Worm (Caenorhabditis elegans): Measurements from ENCODE around the gene igeg-1.
A peak's percentile ranks its signal among the peaks of the same experiment; 100 is the strongest.

The igeg-1 gene

ce11 chrIV:4559160-4559559 lies 3.3 kb upstream of the igeg-1 start:
- TF ChIP-seq nhr-77 (tag; optimal IDR thresholded peaks at IDR 0.05) (no peak), tra-1 (GFP tag; IDR thresholded peaks at IDR 0.05) (no peak), skn-1 (tag; optimal IDR thresholded peaks at IDR 0.05) (no peak), nhr-76 (tag; optimal IDR thresholded peaks at IDR 0.05) (no peak), pqm-1 (tag; optimal IDR thresholded peaks at IDR 0.05) (peak; percentile 45), nhr-25 (tag; optimal IDR thresholded peaks at IDR 0.05; ENCODE audit: borderline replicate concordance, insufficient read depth) (no peak), dmd-9 (GFP tag; IDR thresholded peaks at IDR 0.05) (no peak), ZK546.5 (tag; optimal IDR thresholded peaks at IDR 0.05) (no peak), lim-7 (GFP tag; IDR thresholded peaks at IDR 0.05) (no peak), daf-8 (GFP tag; IDR thresholded peaks at IDR 0.05) (no peak), dve-1 (tag; optimal IDR thresholded peaks at IDR 0.05; ENCODE audit: insufficient read depth) (peak; percentile 19), Y75B8A.6 (GFP tag; IDR thresholded peaks at IDR 0.05) (no peak), zip-2 (tag; optimal IDR thresholded peaks at IDR 0.05) (no peak), aha-1 (tag) (peak; percentile 11), T26A8.4 (GFP tag; IDR thresholded peaks at IDR 0.05) (no peak), F10B5.3 (tag; optimal IDR thresholded peaks at IDR 0.05) (no peak), R02D3.7 (tag; optimal IDR thresholded peaks at IDR 0.05) (no peak), lin-13 (GFP tag; optimal IDR thresholded peaks at IDR 0.05) (no peak), lir-3 (tag; optimal IDR thresholded peaks at IDR 0.05) (no peak), dpl-1 (GFP tag; optimal IDR thresholded peaks at IDR 0.05) (no peak), nhr-11 (tag; optimal IDR thresholded peaks at IDR 0.05) (no peak), hlh-30 (tag; optimal IDR thresholded peaks at IDR 0.05; ENCODE audit: insufficient read depth) (peak; percentile 12), zfp-2 (tag; optimal IDR thresholded peaks at IDR 0.05) (no peak), fos-1 (tag; optimal IDR thresholded peaks at IDR 0.05) (no peak), nhr-28 (tag; optimal IDR thresholded peaks at IDR 0.05) (peak; percentile 51)

ce11 chrIV:4564541-4564940 lies 2.1 kb downstream of the igeg-1 start:
- TF ChIP-seq nhr-6 (tag; optimal IDR thresholded peaks at IDR 0.05) (no peak), unc-62 (GFP tag; optimal IDR thresholded peaks at IDR 0.05 in 1 of 2) (peak in 1 of 2 experiments; percentile 90), unc-62 (tag; optimal IDR thresholded peaks at IDR 0.05) (no peak), nhr-28 (tag; optimal IDR thresholded peaks at IDR 0.05) (peak; percentile 7)

ce11 chrIV:4565882-4566281 lies 3.4 kb downstream of the igeg-1 start:
- TF ChIP-seq zip-11 (GFP tag; IDR thresholded peaks at IDR 0.05) (no peak), aha-1 (tag) (peak; percentile 84), nhr-48 (tag; optimal IDR thresholded peaks at IDR 0.05) (no peak), php-3 (GFP tag; IDR thresholded peaks at IDR 0.05) (no peak), madf-9 (GFP tag; conservative IDR thresholded peaks at IDR 0.05) (no peak), dmd-6 (GFP tag; IDR thresholded peaks at IDR 0.05) (no peak), snpc-1.2 (GFP tag; IDR thresholded peaks at IDR 0.05) (no peak), hlh-11 (tag; optimal IDR thresholded peaks at IDR 0.05) (no peak), ama-1 (optimal IDR thresholded peaks at IDR 0.05) (peak; percentile 86)

DNA sequence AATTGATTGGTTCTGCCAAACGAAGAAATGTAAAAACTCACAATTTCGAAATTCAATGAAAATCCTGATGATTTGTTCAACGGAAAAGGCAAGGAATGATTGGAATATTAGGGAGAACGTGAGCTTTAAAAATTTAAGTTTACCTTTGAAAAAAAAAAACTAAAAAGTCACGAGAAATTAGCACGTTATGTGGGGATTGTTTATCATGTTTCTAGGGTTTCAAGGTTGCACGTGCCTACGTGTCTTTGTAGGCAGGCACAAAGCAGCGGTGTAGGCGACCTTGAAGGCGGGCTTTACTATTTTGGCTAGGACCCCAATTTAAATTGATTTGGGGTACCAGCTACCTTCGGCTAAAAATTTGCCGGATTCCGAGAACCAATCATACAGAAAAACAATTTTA lies 4.9 kb downstream of the igeg-1 start, which contains the start of gene F28E10.4:
Gene F28E10.4 (minus strand): TSS at position 101 of the 400 bp plus-strand sequence.
- no peak for TF ChIP-seq nhr-76 (tag; optimal IDR thresholded peaks at IDR 0.05)
- TF ChIP-seq unc-62 (GFP tag; optimal IDR thresholded peaks at IDR 0.05 in 1 of 2): peak in 1 of 2 experiments; percentile 86
- TF ChIP-seq unc-62 (tag; optimal IDR thresholded peaks at IDR 0.05): no peak

- TF ChIP-seq unc-62 (GFP tag; optimal IDR thresholded peaks at IDR 0.05 in 1 of 2) (peak in 1 of 2 experiments; percentile 92), unc-62 (tag; optimal IDR thresholded peaks at IDR 0.05) (no peak), ctbp-1 (GFP tag; IDR thresholded peaks at IDR 0.05) (peak; percentile 56; the same call in 1 of the 2 replicates), fkh-10 (GFP tag; optimal IDR thresholded peaks at IDR 0.05) (peak; percentile 82), ces-1 (GFP tag; optimal IDR thresholded peaks at IDR 0.05) (peak; percentile 8), zip-11 (GFP tag; IDR thresholded peaks at IDR 0.05) (no peak)
Measured at ce11 chrIV:4568402-4568891, 6.0 kb downstream of the igeg-1 start, which contains the start of gene F28E10.1. TSS of gene F28E10.1 (plus strand) at chrIV:4568841.

All from whole organism, L4 larva.